Fruit fly (Drosophila melanogaster) whole organism, adult: Measurements from ENCODE around the gene bdl.

ENCODE experiments used
- CG11617 ChIP-seq: fragments of 200-800 bp; sonication (Bioruptor generic); optimal IDR thresholded peaks from 2 replicates; lab custom pipeline; 2017; ENCODE audit warnings: mild to moderate bottlenecking, missing biosample characterization, missing genetic modification reagents, missing genetic modification characterization
- CG12768 ChIP-seq: fragments of 200-800 bp; sonication (Bioruptor generic); optimal IDR thresholded peaks from 2 replicates; lab custom pipeline; 2017; ENCODE audit warnings: missing biosample characterization, missing genetic modification characterization, mild to moderate bottlenecking, moderate library complexity, missing genetic modification reagents
- CG14711 ChIP-seq: fragments of 200-800 bp; sonication (Bioruptor generic); optimal IDR thresholded peaks from 2 replicates; lab custom pipeline; 2018; ENCODE audit warnings: missing biosample characterization, mild to moderate bottlenecking, missing genetic modification characterization, moderate library complexity
- CG1620 ChIP-seq: fragments of 200-800 bp; sonication (Bioruptor generic); optimal IDR thresholded peaks from 2 replicates; lab custom pipeline; 2016; ENCODE audit warnings: missing biosample characterization, missing genetic modification characterization
- CG33017 ChIP-seq: fragments of 200-800 bp; sonication (Bioruptor generic); optimal IDR thresholded peaks from 2 replicates; lab custom pipeline; 2018; ENCODE audit warnings: missing biosample characterization, mild to moderate bottlenecking, missing genetic modification characterization, moderate library complexity
- CG5204 ChIP-seq: fragments of 200-800 bp; sonication (Bioruptor generic); optimal IDR thresholded peaks from 2 replicates; lab custom pipeline; 2016; ENCODE audit warnings: missing biosample characterization, missing genetic modification characterization
- CG7101 ChIP-seq: fragments of 200-800 bp; sonication (Bioruptor generic); optimal IDR thresholded peaks from 2 replicates; lab custom pipeline; 2018; ENCODE audit warnings: missing biosample characterization, mild to moderate bottlenecking, missing genetic modification characterization, moderate library complexity
- Clk ChIP-seq: fragments of 200-800 bp; sonication (Bioruptor generic); optimal IDR thresholded peaks from 2 replicates; lab custom pipeline; 2017; ENCODE audit warnings: missing biosample characterization, missing genetic modification characterization
- Crg-1 ChIP-seq: fragments of 200-800 bp; sonication (Bioruptor generic); optimal IDR thresholded peaks from 2 replicates; lab custom pipeline; 2016; ENCODE audit warnings: missing biosample characterization, missing genetic modification characterization
- Hr96 ChIP-seq: fragments of 200-800 bp; sonication (Bioruptor generic); optimal IDR thresholded peaks from 2 replicates; lab custom pipeline; 2016; ENCODE audit warnings: missing biosample characterization, missing genetic modification characterization
- Mnt ChIP-seq: fragments of 200-800 bp; sonication (Bioruptor generic); optimal IDR thresholded peaks from 2 replicates; lab custom pipeline; 2016; ENCODE audit warnings: missing biosample characterization, mild to moderate bottlenecking, missing genetic modification characterization
- bab1 ChIP-seq: fragments of 200-800 bp; sonication (Bioruptor generic); optimal IDR thresholded peaks from 3 replicates; lab custom pipeline; 2019; ENCODE audit warnings: missing biosample characterization, mild to moderate bottlenecking, missing genetic modification characterization, moderate library complexity
- cic ChIP-seq: fragments of 200-800 bp; sonication (Bioruptor generic); optimal IDR thresholded peaks from 2 replicates; lab custom pipeline; 2017; ENCODE audit warnings: missing biosample characterization, mild to moderate bottlenecking, missing genetic modification characterization, moderate library complexity
- cnc ChIP-seq, 2 experiments: fragments of >200 bp; optimal IDR thresholded peaks; 2 replicates each; lab custom pipeline; 2017
- kay ChIP-seq: fragments of 200-800 bp; sonication (Bioruptor generic); peaks from one replicate; lab custom pipeline; 2016; ENCODE audit warnings: missing biosample characterization, missing genetic modification characterization, borderline replicate concordance
- ovo ChIP-seq: fragments of 200-800 bp; sonication (Bioruptor generic); optimal IDR thresholded peaks from 2 replicates; lab custom pipeline; 2016; ENCODE audit warnings: missing biosample characterization, missing genetic modification characterization
- pad ChIP-seq: fragments of 200-800 bp; sonication (Bioruptor generic); optimal IDR thresholded peaks from 3 replicates; lab custom pipeline; 2017; ENCODE audit warnings: missing biosample characterization, missing genetic modification characterization, mild to moderate bottlenecking, moderate library complexity, missing genetic modification reagents
- tj ChIP-seq: fragments of 200-800 bp; sonication (Bioruptor generic); optimal IDR thresholded peaks from 3 replicates; lab custom pipeline; 2017; ENCODE audit warnings: missing biosample characterization, mild to moderate bottlenecking, missing genetic modification characterization, moderate library complexity
- toe ChIP-seq: fragments of 200-800 bp; sonication (Bioruptor generic); optimal IDR thresholded peaks from 2 replicates; lab custom pipeline; 2016; ENCODE audit warnings: missing biosample characterization, missing genetic modification characterization

bdl gene

DNA sequence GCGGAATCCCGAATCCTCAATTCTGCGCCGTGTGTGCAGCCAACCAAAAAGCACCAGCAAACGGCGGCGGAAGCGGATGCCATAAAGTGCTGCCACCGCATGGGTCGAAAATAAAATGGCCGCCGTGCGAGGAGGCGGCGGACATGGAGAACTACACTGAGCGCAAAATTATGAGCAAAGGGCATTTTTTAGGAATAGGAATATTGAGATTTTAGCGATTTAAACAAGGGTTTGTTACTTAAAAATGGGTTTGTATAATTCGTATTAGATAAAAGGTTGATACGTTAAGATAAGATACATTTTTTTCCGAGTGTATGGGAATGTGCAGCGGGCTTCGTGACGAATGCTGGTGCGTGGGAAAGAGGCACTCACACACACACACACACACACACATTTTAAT, 31.8 kb upstream of the bdl start:
- TF ChIP-seq Hr96 (GFP tag; lab: Kevin White, UChicago) = no peak

DNA sequence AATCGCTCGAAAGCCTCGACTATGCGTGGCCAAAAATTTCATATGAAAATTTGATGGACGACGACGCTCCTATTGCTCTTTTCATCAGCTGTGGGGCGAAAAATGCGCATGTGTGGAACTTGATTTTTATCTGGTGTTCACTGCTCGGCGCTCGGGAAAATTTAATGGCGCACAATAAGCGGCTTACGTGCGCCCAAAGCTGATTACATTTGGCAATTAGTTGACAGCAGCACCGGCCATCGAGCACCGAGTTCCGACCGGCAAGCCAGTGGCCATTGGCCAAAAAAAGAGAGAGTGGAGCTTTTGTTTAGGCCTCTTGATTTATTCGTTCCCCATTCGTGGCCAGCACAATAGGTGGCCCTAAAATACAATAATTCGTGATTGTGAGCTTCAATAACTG, 28.7 kb upstream of the bdl start:
- TF ChIP-seq tj = no peak
- TF ChIP-seq pad (GFP tag; lab: Kevin White, UChicago) = no peak

DNA sequence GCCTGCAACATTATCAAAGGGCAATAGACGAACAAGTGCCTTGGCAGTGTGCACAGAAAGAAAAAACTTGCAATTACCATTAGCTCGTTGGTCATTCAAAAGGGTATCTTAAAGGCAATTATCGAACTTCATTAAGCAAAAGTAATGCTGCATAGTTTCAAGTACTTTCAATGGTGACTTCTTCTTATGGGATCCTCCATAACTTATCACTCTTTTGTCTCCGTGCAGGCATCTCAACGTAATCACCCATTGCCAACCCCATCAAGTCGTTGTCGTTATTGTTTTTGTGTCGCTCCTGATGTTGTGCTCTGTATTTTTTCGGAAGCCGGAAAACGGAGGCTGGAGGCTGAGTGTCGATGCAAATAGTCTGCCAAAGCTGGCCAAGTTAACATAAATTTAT, 27.5 kb upstream of the bdl start:
- TF ChIP-seq CG33017 (no peak), bab1 (GFP tag; lab: Kevin White, UChicago) (no peak), cnc (optimal IDR thresholded peaks at IDR 0.05; lab: Kevin White, UChicago) (no peak), toe (GFP tag; lab: Kevin White, UChicago) (no peak), CG7101 (tag; lab: Kevin White, UChicago) (no peak), CG5204 (GFP tag; lab: Kevin White, UChicago) (no peak), pad (GFP tag; lab: Kevin White, UChicago) (no peak), Crg-1 (no peak), CG14711 (tag; lab: Kevin White, UChicago) (no peak), Clk (GFP tag; lab: Kevin White, UChicago) (no peak), Mnt (GFP tag; lab: Kevin White, UChicago) (no peak), ovo (GFP tag; lab: Kevin White, UChicago) (no peak), CG1620 (GFP tag; lab: Kevin White, UChicago) (no peak), CG11617 (GFP tag; lab: Kevin White, UChicago) (no peak), tj (no peak), kay (no peak), cic (GFP tag; lab: Kevin White, UChicago) (no peak), CG12768 (GFP tag; lab: Kevin White, UChicago) (no peak)

DNA sequence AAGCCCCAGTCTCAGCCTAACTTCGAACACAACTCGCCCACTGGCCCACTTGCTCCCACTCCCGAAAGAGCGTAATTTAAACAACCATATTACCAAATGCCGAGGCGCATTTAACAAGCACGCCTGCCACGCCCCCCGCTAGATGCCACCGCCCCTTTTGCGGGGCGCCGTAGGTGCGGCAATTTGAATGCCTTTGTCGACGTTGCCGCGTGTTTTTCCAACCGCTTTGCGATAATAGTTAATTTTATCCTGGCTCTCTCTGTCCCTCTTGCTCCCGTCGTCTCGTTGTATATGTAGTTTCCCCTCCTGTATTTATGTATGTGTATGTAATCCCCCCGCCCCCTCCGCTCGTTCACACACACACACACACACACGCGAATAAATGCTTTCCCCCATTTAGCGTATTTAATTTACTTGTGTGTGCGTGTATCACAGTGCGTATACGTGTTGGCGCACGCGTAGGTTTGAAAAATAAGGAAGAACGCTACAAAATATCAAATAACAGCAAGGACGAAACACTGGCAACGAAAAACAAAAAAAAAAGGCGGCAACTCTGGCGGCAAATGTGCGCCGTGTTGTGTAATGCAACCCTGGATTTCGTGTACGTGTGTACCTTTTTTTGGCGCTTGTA, 14.2 kb upstream of the bdl start:
- TF ChIP-seq bab1 (GFP tag; lab: Kevin White, UChicago) = no peak
- TF ChIP-seq pad (GFP tag; lab: Kevin White, UChicago) = peak; percentile 31
- TF ChIP-seq CG12768 (GFP tag; lab: Kevin White, UChicago) = no peak
- no peak for TF ChIP-seq Clk (GFP tag; lab: Kevin White, UChicago)
- peak; percentile 31 for TF ChIP-seq CG14711 (tag; lab: Kevin White, UChicago)
- TF ChIP-seq toe (GFP tag; lab: Kevin White, UChicago) = no peak
- no peak for TF ChIP-seq Mnt (GFP tag; lab: Kevin White, UChicago)
- no peak for TF ChIP-seq ovo (GFP tag; lab: Kevin White, UChicago)

DNA sequence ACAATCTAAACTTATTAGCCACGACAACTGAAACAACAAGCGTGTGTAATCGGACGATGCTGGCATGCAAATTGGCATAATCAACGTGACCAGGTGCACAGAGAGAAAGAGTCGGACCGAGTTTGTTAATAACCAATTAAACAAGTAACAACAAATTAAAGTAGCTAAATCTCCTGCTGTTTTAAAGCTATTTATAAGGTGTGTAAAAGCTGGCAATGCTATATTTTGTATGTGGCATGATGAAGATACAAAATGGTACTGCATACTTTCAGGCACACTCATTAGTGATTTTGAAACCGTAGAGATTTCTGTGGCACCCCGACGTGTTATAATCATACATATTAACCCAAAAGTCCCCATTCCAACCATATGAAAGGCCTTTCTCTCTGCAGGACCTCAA, 6.4 kb upstream of the bdl start:
- TF ChIP-seq ovo (GFP tag; lab: Kevin White, UChicago) = no peak
- no peak for TF ChIP-seq CG1620 (GFP tag; lab: Kevin White, UChicago)
- no peak for TF ChIP-seq bab1 (GFP tag; lab: Kevin White, UChicago)
- no peak for TF ChIP-seq Hr96 (GFP tag; lab: Kevin White, UChicago)
- TF ChIP-seq Mnt (GFP tag; lab: Kevin White, UChicago) = no peak
- TF ChIP-seq CG14711 (tag; lab: Kevin White, UChicago) = no peak
- no peak for TF ChIP-seq Crg-1
- no peak for TF ChIP-seq tj

DNA sequence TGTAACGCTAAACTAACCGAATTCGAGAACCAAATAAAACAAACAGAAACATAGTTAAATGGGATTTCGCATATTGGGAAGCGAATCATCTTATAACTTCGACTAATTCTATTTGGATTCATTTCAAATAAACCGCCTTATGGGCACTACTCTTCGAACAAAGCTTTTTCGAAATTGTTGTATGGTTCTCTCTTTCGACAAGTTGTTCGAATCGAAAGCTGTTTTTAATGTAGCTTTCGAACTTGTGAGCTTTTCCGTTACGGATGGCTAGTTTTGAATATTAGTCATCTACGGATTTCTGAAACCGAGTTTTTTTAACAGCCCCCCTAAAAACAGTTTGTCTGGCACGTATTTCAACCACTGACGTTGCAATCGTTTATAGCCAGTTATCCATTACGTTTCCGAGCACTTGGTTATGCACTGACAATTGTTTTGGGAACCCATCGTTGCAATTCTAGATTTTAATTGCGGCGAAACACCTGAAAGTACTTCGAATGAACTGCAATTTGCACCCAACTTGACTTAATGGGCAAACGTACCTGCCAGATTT, 7.5 kb downstream of the bdl start:
- TF ChIP-seq Mnt (GFP tag; lab: Kevin White, UChicago) = no peak
- TF ChIP-seq CG7101 (tag; lab: Kevin White, UChicago) = peak; percentile 25
- TF ChIP-seq ovo (GFP tag; lab: Kevin White, UChicago) = no peak
- no peak for TF ChIP-seq cic (GFP tag; lab: Kevin White, UChicago)
- peak; percentile 31 for TF ChIP-seq Hr96 (GFP tag; lab: Kevin White, UChicago)
- peak; percentile 83 for TF ChIP-seq kay
- TF ChIP-seq CG14711 (tag; lab: Kevin White, UChicago) = no peak

DNA sequence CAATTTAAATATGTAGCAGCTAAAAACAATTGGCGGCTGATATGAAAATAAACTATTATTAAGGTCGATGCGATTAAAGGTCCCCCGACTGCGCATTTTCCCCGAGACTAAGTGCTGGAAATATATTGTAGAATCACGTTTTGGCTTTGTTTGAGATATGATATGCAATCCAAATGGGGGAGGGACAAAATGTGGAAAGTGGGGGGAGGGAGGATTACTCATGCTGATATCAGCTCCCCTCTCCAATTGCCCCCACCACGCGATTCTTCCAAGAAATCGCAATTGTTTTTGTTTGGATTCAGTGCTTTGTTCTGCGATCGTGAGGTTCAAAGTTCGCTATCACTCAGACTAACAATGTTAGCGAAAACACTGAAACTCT, 8.2 kb downstream of the bdl start:
- TF ChIP-seq CG12768 (GFP tag; lab: Kevin White, UChicago) (no peak), ovo (GFP tag; lab: Kevin White, UChicago) (no peak), toe (GFP tag; lab: Kevin White, UChicago) (no peak), cic (GFP tag; lab: Kevin White, UChicago) (no peak), CG1620 (GFP tag; lab: Kevin White, UChicago) (no peak), kay (peak; percentile 94), Mnt (GFP tag; lab: Kevin White, UChicago) (no peak), bab1 (GFP tag; lab: Kevin White, UChicago) (no peak), Hr96 (GFP tag; lab: Kevin White, UChicago) (no peak)
